Worm (Caenorhabditis elegans): ENCODE results near the gene F56F10.2.

DNA sequence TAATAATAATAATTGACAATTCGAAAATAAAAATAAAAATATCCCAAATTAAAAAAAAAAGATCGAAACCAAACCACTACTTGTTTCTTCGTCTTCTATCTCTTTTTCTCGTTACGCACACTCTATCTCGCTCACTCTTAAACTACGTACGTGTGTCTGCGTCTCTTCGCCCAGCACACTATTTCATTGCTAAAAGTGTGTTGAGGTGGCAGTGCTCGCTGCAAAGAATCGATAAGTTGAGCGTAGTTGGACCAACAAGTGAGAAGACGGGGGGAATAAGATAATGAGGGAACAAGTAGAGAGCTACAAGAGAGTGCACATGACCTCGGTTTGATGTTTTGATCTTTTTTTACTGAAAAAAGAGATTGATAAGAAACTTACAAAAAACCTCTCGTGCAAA is 33.5 kb upstream of the F56F10.2 start:
- TF ChIP-seq tbx-2 (tag; optimal IDR thresholded peaks at IDR 0.05) (peak; percentile 41), ztf-16 (tag; optimal IDR thresholded peaks at IDR 0.05) (no peak), syd-9 (tag; optimal IDR thresholded peaks at IDR 0.05) (no peak), nhr-11 (tag; optimal IDR thresholded peaks at IDR 0.05) (no peak), pha-4 (tag; optimal IDR thresholded peaks at IDR 0.05) (no peak), sox-4 (tag; optimal IDR thresholded peaks at IDR 0.05) (no peak), pqm-1 (tag; optimal IDR thresholded peaks at IDR 0.05) (no peak), pag-3 (tag; optimal IDR thresholded peaks at IDR 0.05; ENCODE audit: borderline replicate concordance) (no peak), unc-55 (GFP tag; optimal IDR thresholded peaks at IDR 0.05) (no peak), C08G9.2 (tag; optimal IDR thresholded peaks at IDR 0.05) (no peak), ets-4 (tag; optimal IDR thresholded peaks at IDR 0.05) (no peak), T23F11.4 (GFP tag; optimal IDR thresholded peaks at IDR 0.05) (no peak), F13H6.1 (tag; optimal IDR thresholded peaks at IDR 0.05) (no peak), hlh-8 (tag; optimal IDR thresholded peaks at IDR 0.05) (no peak)
